Fruit fly (Drosophila melanogaster) whole organism, adult: ENCODE results near the gene CG44002.
"Not testable (repeated sequence)": the region's sequence is repeated elsewhere in the genome, so short reads cannot be mapped to it uniquely, and the experiment has no call there.

ENCODE experiments used
- CG11617 ChIP-seq: fragments of 200-800 bp; sonication (Bioruptor generic); optimal IDR thresholded peaks from 2 replicates; lab custom pipeline; 2017; ENCODE audit warnings: mild to moderate bottlenecking, missing biosample characterization, missing genetic modification reagents, missing genetic modification characterization
- CG12768 ChIP-seq: fragments of 200-800 bp; sonication (Bioruptor generic); optimal IDR thresholded peaks from 2 replicates; lab custom pipeline; 2017; ENCODE audit warnings: missing biosample characterization, missing genetic modification characterization, mild to moderate bottlenecking, moderate library complexity, missing genetic modification reagents
- CG14711 ChIP-seq: fragments of 200-800 bp; sonication (Bioruptor generic); optimal IDR thresholded peaks from 2 replicates; lab custom pipeline; 2018; ENCODE audit warnings: missing biosample characterization, mild to moderate bottlenecking, missing genetic modification characterization, moderate library complexity
- CG1620 ChIP-seq: fragments of 200-800 bp; sonication (Bioruptor generic); optimal IDR thresholded peaks from 2 replicates; lab custom pipeline; 2016; ENCODE audit warnings: missing biosample characterization, missing genetic modification characterization
- CG33017 ChIP-seq: fragments of 200-800 bp; sonication (Bioruptor generic); optimal IDR thresholded peaks from 2 replicates; lab custom pipeline; 2018; ENCODE audit warnings: missing biosample characterization, mild to moderate bottlenecking, missing genetic modification characterization, moderate library complexity
- CG5204 ChIP-seq: fragments of 200-800 bp; sonication (Bioruptor generic); optimal IDR thresholded peaks from 2 replicates; lab custom pipeline; 2016; ENCODE audit warnings: missing biosample characterization, missing genetic modification characterization
- CG7045 ChIP-seq: fragments of 200-800 bp; sonication (Bioruptor generic); optimal IDR thresholded peaks from 2 replicates; lab custom pipeline; 2017; ENCODE audit warnings: missing biosample characterization, mild to moderate bottlenecking, missing genetic modification characterization
- CG7101 ChIP-seq: fragments of 200-800 bp; sonication (Bioruptor generic); optimal IDR thresholded peaks from 2 replicates; lab custom pipeline; 2018; ENCODE audit warnings: missing biosample characterization, mild to moderate bottlenecking, missing genetic modification characterization, moderate library complexity
- Clk ChIP-seq: fragments of 200-800 bp; sonication (Bioruptor generic); optimal IDR thresholded peaks from 2 replicates; lab custom pipeline; 2017; ENCODE audit warnings: missing biosample characterization, missing genetic modification characterization
- Crg-1 ChIP-seq: fragments of 200-800 bp; sonication (Bioruptor generic); optimal IDR thresholded peaks from 2 replicates; lab custom pipeline; 2016; ENCODE audit warnings: missing biosample characterization, missing genetic modification characterization
- Hr96 ChIP-seq: fragments of 200-800 bp; sonication (Bioruptor generic); optimal IDR thresholded peaks from 2 replicates; lab custom pipeline; 2016; ENCODE audit warnings: missing biosample characterization, missing genetic modification characterization
- Mnt ChIP-seq: fragments of 200-800 bp; sonication (Bioruptor generic); optimal IDR thresholded peaks from 2 replicates; lab custom pipeline; 2016; ENCODE audit warnings: missing biosample characterization, mild to moderate bottlenecking, missing genetic modification characterization
- bab1 ChIP-seq: fragments of 200-800 bp; sonication (Bioruptor generic); optimal IDR thresholded peaks from 3 replicates; lab custom pipeline; 2019; ENCODE audit warnings: missing biosample characterization, mild to moderate bottlenecking, missing genetic modification characterization, moderate library complexity
- cic ChIP-seq: fragments of 200-800 bp; sonication (Bioruptor generic); optimal IDR thresholded peaks from 2 replicates; lab custom pipeline; 2017; ENCODE audit warnings: missing biosample characterization, mild to moderate bottlenecking, missing genetic modification characterization, moderate library complexity
- cnc ChIP-seq, 2 experiments: fragments of >200 bp; optimal IDR thresholded peaks; 2 replicates each; lab custom pipeline; 2017
- kay ChIP-seq: fragments of 200-800 bp; sonication (Bioruptor generic); peaks from one replicate; lab custom pipeline; 2016; ENCODE audit warnings: missing biosample characterization, missing genetic modification characterization, borderline replicate concordance
- ovo ChIP-seq: fragments of 200-800 bp; sonication (Bioruptor generic); optimal IDR thresholded peaks from 2 replicates; lab custom pipeline; 2016; ENCODE audit warnings: missing biosample characterization, missing genetic modification characterization
- pad ChIP-seq: fragments of 200-800 bp; sonication (Bioruptor generic); optimal IDR thresholded peaks from 3 replicates; lab custom pipeline; 2017; ENCODE audit warnings: missing biosample characterization, missing genetic modification characterization, mild to moderate bottlenecking, moderate library complexity, missing genetic modification reagents
- tj ChIP-seq: fragments of 200-800 bp; sonication (Bioruptor generic); optimal IDR thresholded peaks from 3 replicates; lab custom pipeline; 2017; ENCODE audit warnings: missing biosample characterization, mild to moderate bottlenecking, missing genetic modification characterization, moderate library complexity
- toe ChIP-seq: fragments of 200-800 bp; sonication (Bioruptor generic); optimal IDR thresholded peaks from 2 replicates; lab custom pipeline; 2016; ENCODE audit warnings: missing biosample characterization, missing genetic modification characterization

Gene CG44002

DNA sequence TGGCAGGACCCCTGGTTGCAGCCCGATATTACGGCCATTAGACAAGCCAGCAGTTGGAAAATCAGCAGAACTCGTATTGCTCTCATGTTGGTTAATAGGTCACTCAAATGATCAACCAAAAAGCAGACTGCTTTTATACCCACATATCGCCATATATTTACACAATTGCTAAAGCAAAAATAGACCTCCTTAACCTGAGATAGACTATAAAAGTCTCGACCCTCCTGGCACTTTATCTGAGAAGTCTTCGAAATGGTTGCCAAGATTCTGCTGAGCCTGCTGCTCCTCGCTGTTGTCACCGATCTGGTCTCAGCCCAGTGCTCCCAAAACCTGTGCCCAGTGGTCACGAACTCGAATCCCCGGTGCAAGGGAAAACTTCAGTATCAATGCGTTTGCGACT lies 2.8 kb upstream of the CG44002 start, which contains the start of the genes CG31698 and CG15404:
TSS of gene CG31698 (minus strand) at position 101 of the 400 bp plus-strand sequence.
TSS of gene CG15404 (plus strand) at position 233 of the 400 bp plus-strand sequence.
- no peak for TF ChIP-seq CG14711 (tag; lab: Kevin White, UChicago)
- TF ChIP-seq CG7101 (tag; lab: Kevin White, UChicago) = no peak
- TF ChIP-seq Crg-1 (GFP tag; lab: Kevin White, UChicago) = no peak
- TF ChIP-seq CG33017 = no peak
- TF ChIP-seq CG5204 (GFP tag; lab: Kevin White, UChicago) = no peak
- no peak for TF ChIP-seq tj (GFP tag; lab: Kevin White, UChicago)
- no peak for TF ChIP-seq toe (GFP tag; lab: Kevin White, UChicago)
- TF ChIP-seq Mnt = no peak
- no peak for TF ChIP-seq cnc (optimal IDR thresholded peaks at IDR 0.05; lab: Kevin White, UChicago)
- no peak for TF ChIP-seq CG11617 (GFP tag; lab: Kevin White, UChicago)
- no peak for TF ChIP-seq CG12768 (GFP tag; lab: Kevin White, UChicago)
- no peak for TF ChIP-seq CG1620
- TF ChIP-seq bab1 (GFP tag; lab: Kevin White, UChicago) = no peak
- TF ChIP-seq pad = no peak

DNA sequence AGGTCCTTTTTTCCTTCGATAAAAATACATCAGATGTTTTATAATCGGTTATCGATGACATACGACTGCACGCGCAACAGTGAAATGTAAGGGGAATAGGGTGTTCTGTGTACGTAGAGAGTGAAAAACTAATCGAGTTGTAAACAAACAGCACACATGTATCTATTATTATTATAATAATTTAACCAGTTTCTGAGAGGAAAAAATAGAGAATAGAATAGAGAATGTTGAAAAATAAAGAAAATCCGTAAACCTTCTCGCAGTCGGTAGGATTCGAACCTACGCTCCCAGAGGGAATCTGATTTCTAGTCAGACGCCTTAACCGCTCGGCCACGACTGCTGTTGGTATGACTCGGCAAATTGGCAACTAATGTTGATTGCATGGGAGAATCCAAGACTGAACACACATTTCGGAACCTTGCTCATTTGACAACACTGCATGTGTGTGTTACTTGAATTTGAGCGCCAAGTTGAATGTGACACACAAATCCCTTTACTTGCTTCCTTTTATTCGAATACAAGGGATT lies 1.9 kb upstream of the CG44002 start:
- TF ChIP-seq CG12768 (GFP tag; lab: Kevin White, UChicago) = peak; percentile 50
- TF ChIP-seq CG14711 (tag; lab: Kevin White, UChicago) = peak; percentile 28
- TF ChIP-seq cic (GFP tag; lab: Kevin White, UChicago) = peak; percentile 56
- peak; percentile 72 for TF ChIP-seq bab1 (GFP tag; lab: Kevin White, UChicago)
- peak; percentile 81 for TF ChIP-seq kay (GFP tag; lab: Kevin White, UChicago)
- TF ChIP-seq CG33017 = peak; percentile 46
- TF ChIP-seq Mnt = peak; percentile 14
- TF ChIP-seq Hr96 (GFP tag; lab: Kevin White, UChicago) = no peak
- no peak for TF ChIP-seq tj (GFP tag; lab: Kevin White, UChicago)
- peak; percentile 76 for TF ChIP-seq pad
- no peak for TF ChIP-seq CG5204 (GFP tag; lab: Kevin White, UChicago)
- peak; percentile 28 for TF ChIP-seq CG7045 (GFP tag; lab: Kevin White, UChicago)
- peak; percentile 50 for TF ChIP-seq CG7101 (tag; lab: Kevin White, UChicago)

DNA sequence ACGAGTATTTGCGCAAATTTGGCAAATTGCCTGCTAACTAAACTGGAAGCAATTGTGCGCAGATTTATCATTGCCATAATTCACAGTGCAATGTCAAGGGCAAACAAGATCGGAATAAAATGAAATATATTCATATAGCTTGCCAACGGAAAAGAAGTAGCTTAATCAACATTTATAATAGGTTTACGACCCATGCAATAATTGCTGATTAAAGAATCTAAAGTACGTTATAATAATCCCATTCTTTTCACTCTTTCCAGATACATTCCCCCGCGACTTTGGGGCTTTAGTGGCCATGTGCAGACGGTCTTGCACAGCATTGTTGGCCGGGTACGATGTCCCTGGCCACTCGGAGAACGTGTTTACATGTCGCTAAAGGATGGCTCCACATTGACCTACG lies 4.2 kb downstream of the CG44002 start:
- peak; percentile 77 for TF ChIP-seq tj (GFP tag; lab: Kevin White, UChicago)
- no peak for TF ChIP-seq ovo

- TF ChIP-seq Clk (no peak), tj (GFP tag; lab: Kevin White, UChicago) (no peak), Crg-1 (GFP tag; lab: Kevin White, UChicago) (no peak), CG12768 (GFP tag; lab: Kevin White, UChicago) (no peak), ovo (no peak), CG5204 (GFP tag; lab: Kevin White, UChicago) (no peak), cic (GFP tag; lab: Kevin White, UChicago) (no peak), CG7101 (tag; lab: Kevin White, UChicago) (no peak), cnc (optimal IDR thresholded peaks at IDR 0.05; lab: Kevin White, UChicago) (peak in 1 of 2 experiments; percentile 22), toe (GFP tag; lab: Kevin White, UChicago) (no peak), Mnt (peak; percentile 18), pad (no peak), Hr96 (GFP tag; lab: Kevin White, UChicago) (no peak), CG11617 (GFP tag; lab: Kevin White, UChicago) (no peak), CG33017 (no peak), kay (GFP tag; lab: Kevin White, UChicago) (peak; percentile 80), CG7045 (GFP tag; lab: Kevin White, UChicago) (no peak), CG1620 (no peak), bab1 (GFP tag; lab: Kevin White, UChicago) (no peak), CG14711 (tag; lab: Kevin White, UChicago) (no peak)
These were observed 5.8 kb downstream of the CG44002 start for dm6 chr2L:3165022-3165647.

dm6 chr2L:3164257-3165021 lies 6.5 kb downstream of the CG44002 start:
- TF ChIP-seq kay (GFP tag; lab: Kevin White, UChicago) = peak; percentile 56
- TF ChIP-seq Crg-1 (GFP tag; lab: Kevin White, UChicago) = no peak
- peak; percentile 32 for TF ChIP-seq CG7101 (tag; lab: Kevin White, UChicago)
- peak; percentile 99 for TF ChIP-seq cic (GFP tag; lab: Kevin White, UChicago)
- TF ChIP-seq tj (GFP tag; lab: Kevin White, UChicago) = peak; percentile 83

- TF ChIP-seq tj, CG11617, CG12768 (GFP tag; lab: Kevin White, UChicago): not testable (repeated sequence)
These were observed 7.4 kb downstream of the CG44002 start, which contains the start of gene Hydr2 for dm6 chr2L:3163490-3163889. Hydr2 (plus strand) TSS chr2L:3163645.
